Fruit fly (Drosophila melanogaster) whole organism, adult: ENCODE measurements around the gene CG32081.

ENCODE experiments used
- CG11617 ChIP-seq: fragments of 200-800 bp; sonication (Bioruptor generic); optimal IDR thresholded peaks from 2 replicates; lab custom pipeline; 2017; ENCODE audit warnings: mild to moderate bottlenecking, missing biosample characterization, missing genetic modification reagents, missing genetic modification characterization
- CG12768 ChIP-seq: fragments of 200-800 bp; sonication (Bioruptor generic); optimal IDR thresholded peaks from 2 replicates; lab custom pipeline; 2017; ENCODE audit warnings: missing biosample characterization, missing genetic modification characterization, mild to moderate bottlenecking, moderate library complexity, missing genetic modification reagents
- CG14711 ChIP-seq: fragments of 200-800 bp; sonication (Bioruptor generic); optimal IDR thresholded peaks from 2 replicates; lab custom pipeline; 2018; ENCODE audit warnings: missing biosample characterization, mild to moderate bottlenecking, missing genetic modification characterization, moderate library complexity
- CG1620 ChIP-seq: fragments of 200-800 bp; sonication (Bioruptor generic); optimal IDR thresholded peaks from 2 replicates; lab custom pipeline; 2016; ENCODE audit warnings: missing biosample characterization, missing genetic modification characterization
- CG33017 ChIP-seq: fragments of 200-800 bp; sonication (Bioruptor generic); optimal IDR thresholded peaks from 2 replicates; lab custom pipeline; 2018; ENCODE audit warnings: missing biosample characterization, mild to moderate bottlenecking, missing genetic modification characterization, moderate library complexity
- CG5204 ChIP-seq: fragments of 200-800 bp; sonication (Bioruptor generic); optimal IDR thresholded peaks from 2 replicates; lab custom pipeline; 2016; ENCODE audit warnings: missing biosample characterization, missing genetic modification characterization
- CG7045 ChIP-seq: fragments of 200-800 bp; sonication (Bioruptor generic); optimal IDR thresholded peaks from 2 replicates; lab custom pipeline; 2017; ENCODE audit warnings: missing biosample characterization, mild to moderate bottlenecking, missing genetic modification characterization
- CG7101 ChIP-seq: fragments of 200-800 bp; sonication (Bioruptor generic); optimal IDR thresholded peaks from 2 replicates; lab custom pipeline; 2018; ENCODE audit warnings: missing biosample characterization, mild to moderate bottlenecking, missing genetic modification characterization, moderate library complexity
- Clk ChIP-seq: fragments of 200-800 bp; sonication (Bioruptor generic); optimal IDR thresholded peaks from 2 replicates; lab custom pipeline; 2017; ENCODE audit warnings: missing biosample characterization, missing genetic modification characterization
- Crg-1 ChIP-seq: fragments of 200-800 bp; sonication (Bioruptor generic); optimal IDR thresholded peaks from 2 replicates; lab custom pipeline; 2016; ENCODE audit warnings: missing biosample characterization, missing genetic modification characterization
- Hr96 ChIP-seq: fragments of 200-800 bp; sonication (Bioruptor generic); optimal IDR thresholded peaks from 2 replicates; lab custom pipeline; 2016; ENCODE audit warnings: missing biosample characterization, missing genetic modification characterization
- Mnt ChIP-seq: fragments of 200-800 bp; sonication (Bioruptor generic); optimal IDR thresholded peaks from 2 replicates; lab custom pipeline; 2016; ENCODE audit warnings: missing biosample characterization, mild to moderate bottlenecking, missing genetic modification characterization
- bab1 ChIP-seq: fragments of 200-800 bp; sonication (Bioruptor generic); optimal IDR thresholded peaks from 3 replicates; lab custom pipeline; 2019; ENCODE audit warnings: missing biosample characterization, mild to moderate bottlenecking, missing genetic modification characterization, moderate library complexity
- cic ChIP-seq: fragments of 200-800 bp; sonication (Bioruptor generic); optimal IDR thresholded peaks from 2 replicates; lab custom pipeline; 2017; ENCODE audit warnings: missing biosample characterization, mild to moderate bottlenecking, missing genetic modification characterization, moderate library complexity
- cnc ChIP-seq, 2 experiments: fragments of >200 bp; optimal IDR thresholded peaks; 2 replicates each; lab custom pipeline; 2017
- kay ChIP-seq: fragments of 200-800 bp; sonication (Bioruptor generic); peaks from one replicate; lab custom pipeline; 2016; ENCODE audit warnings: missing biosample characterization, missing genetic modification characterization, borderline replicate concordance
- ovo ChIP-seq: fragments of 200-800 bp; sonication (Bioruptor generic); optimal IDR thresholded peaks from 2 replicates; lab custom pipeline; 2016; ENCODE audit warnings: missing biosample characterization, missing genetic modification characterization
- pad ChIP-seq: fragments of 200-800 bp; sonication (Bioruptor generic); optimal IDR thresholded peaks from 3 replicates; lab custom pipeline; 2017; ENCODE audit warnings: missing biosample characterization, missing genetic modification characterization, mild to moderate bottlenecking, moderate library complexity, missing genetic modification reagents
- tj ChIP-seq: fragments of 200-800 bp; sonication (Bioruptor generic); optimal IDR thresholded peaks from 3 replicates; lab custom pipeline; 2017; ENCODE audit warnings: missing biosample characterization, mild to moderate bottlenecking, missing genetic modification characterization, moderate library complexity
- toe ChIP-seq: fragments of 200-800 bp; sonication (Bioruptor generic); optimal IDR thresholded peaks from 2 replicates; lab custom pipeline; 2016; ENCODE audit warnings: missing biosample characterization, missing genetic modification characterization

The CG32081 gene

DNA sequence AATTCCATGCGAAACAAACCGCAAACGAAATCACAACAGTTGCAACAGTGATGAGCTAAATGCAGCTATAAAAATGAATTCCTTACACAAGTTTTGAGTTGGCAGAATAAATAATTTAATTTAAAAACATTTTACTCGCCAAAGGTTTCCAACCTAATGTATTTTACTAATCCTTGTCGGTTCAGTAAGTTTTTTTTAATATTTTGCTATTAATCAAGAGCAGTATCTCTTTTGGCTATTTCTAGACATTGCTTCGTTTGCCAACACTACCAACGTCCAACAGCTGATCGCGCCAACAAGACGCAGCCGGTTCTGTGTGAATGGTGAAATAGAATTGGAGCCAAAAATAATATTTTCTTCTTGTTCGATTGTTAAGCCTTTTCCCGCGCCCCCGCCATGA is 37.3 kb downstream of the CG32081 start, which contains the start of the genes CG32075, CG45101 and SuUR:
CG32075 (minus strand) TSS at position 253 of the 400 bp plus-strand sequence.
CG45101 (plus strand) TSS at position 303 of the 400 bp plus-strand sequence.
SuUR (plus strand) TSS at position 303 of the 400 bp plus-strand sequence.
- TF ChIP-seq CG33017 (tag; lab: Kevin White, UChicago) (peak; percentile 70), CG7045 (GFP tag; lab: Kevin White, UChicago) (peak; percentile 71), Clk (GFP tag; lab: Kevin White, UChicago) (peak; percentile 82), CG11617 (peak; percentile 85), cic (no peak), CG14711 (tag; lab: Kevin White, UChicago) (peak; percentile 76), kay (no peak), bab1 (peak; percentile 90), Mnt (peak; percentile 89), CG12768 (peak; percentile 85), ovo (GFP tag; lab: Kevin White, UChicago) (peak; percentile 59), cnc (optimal IDR thresholded peaks at IDR 0.05; lab: Kevin White, UChicago) (no peak), toe (GFP tag; lab: Kevin White, UChicago) (peak; percentile 91), CG5204 (GFP tag; lab: Kevin White, UChicago) (no peak), Crg-1 (GFP tag; lab: Kevin White, UChicago) (peak; percentile 92), CG1620 (GFP tag; lab: Kevin White, UChicago) (peak; percentile 96), CG7101 (tag; lab: Kevin White, UChicago) (peak; percentile 87), tj (GFP tag; lab: Kevin White, UChicago) (peak; percentile 71), pad (GFP tag; lab: Kevin White, UChicago) (peak; percentile 80)

DNA sequence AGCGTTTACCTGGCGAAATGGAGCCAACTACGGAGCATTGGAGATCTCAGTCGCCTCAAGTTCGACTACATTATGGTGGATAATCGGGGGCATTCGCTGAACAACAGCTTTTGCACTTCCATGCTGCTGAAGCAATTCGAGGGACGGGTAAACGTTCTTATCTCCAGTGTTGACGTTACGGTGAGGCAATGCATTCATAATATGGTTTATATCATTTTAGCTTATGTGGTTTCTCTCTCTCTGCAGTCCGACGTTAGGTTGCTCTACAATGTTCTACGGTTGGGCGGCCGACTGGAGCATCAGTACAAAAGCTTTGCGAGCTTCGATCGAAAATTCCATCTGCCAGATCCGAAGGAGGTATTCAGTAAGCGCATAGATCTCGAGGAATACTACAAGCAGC is 38.5 kb downstream of the CG32081 start:
- TF ChIP-seq Crg-1 (GFP tag; lab: Kevin White, UChicago) (no peak), cic (peak; percentile 18)

DNA sequence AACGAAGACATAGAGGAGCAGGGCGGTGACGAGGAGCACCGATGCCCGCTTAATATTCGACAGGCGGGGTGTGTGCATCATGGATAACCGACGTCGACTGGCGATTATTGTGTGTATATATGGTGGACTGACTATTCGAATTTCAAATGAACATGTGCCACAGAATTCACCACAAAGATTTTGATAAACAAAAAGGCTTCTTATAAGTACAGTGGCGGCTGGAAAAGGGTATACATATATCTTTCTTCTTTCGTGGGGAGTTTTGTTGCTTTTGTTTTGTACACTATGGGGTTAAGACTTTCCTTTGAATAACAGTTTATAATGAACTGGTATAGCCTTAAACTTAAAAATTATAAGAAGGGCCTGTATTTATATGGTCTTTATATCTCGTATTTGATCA is 42.4 kb downstream of the CG32081 start, which contains the start of gene CG6310:
CG6310 (minus strand) TSS at position 101 of the 400 bp plus-strand sequence.
- no peak for TF ChIP-seq Hr96
- peak; percentile 29 for TF ChIP-seq Mnt
- no peak for TF ChIP-seq cnc (optimal IDR thresholded peaks at IDR 0.05; lab: Kevin White, UChicago)

DNA sequence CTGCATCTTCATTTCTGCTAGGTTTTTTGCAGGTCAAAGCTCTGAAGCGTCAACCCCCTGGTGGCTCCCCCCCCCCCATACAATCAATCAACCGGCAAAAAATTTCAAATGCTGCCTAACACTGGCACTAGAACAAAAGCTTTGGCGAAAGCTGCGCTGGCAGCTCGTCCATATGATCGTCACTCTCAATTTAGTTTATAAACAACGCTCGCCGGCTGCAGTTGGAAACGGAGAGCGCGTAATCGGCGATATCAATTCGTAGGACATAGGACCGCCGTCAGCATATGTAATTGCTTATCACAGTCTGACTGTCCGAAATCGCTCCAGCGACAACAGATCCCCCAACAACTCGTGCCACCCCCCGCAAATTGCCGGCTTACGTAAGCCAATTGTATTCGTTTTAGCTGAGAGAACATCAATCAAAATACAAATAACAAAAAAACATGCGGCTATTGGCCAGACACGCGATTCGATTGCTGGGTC is 43.0 kb downstream of the CG32081 start, which contains the start of gene Mocs1:
Mocs1 (plus strand) TSS at position 155 of the 483 bp plus-strand sequence.
- peak; percentile 56 for TF ChIP-seq ovo (GFP tag; lab: Kevin White, UChicago)
- TF ChIP-seq pad (GFP tag; lab: Kevin White, UChicago): peak; percentile 46
- TF ChIP-seq tj (GFP tag; lab: Kevin White, UChicago): peak; percentile 98
- peak; percentile 43 for TF ChIP-seq CG14711 (tag; lab: Kevin White, UChicago)
- no peak for TF ChIP-seq CG5204 (GFP tag; lab: Kevin White, UChicago)
- TF ChIP-seq toe (GFP tag; lab: Kevin White, UChicago): no peak
- TF ChIP-seq CG7101 (tag; lab: Kevin White, UChicago): peak; percentile 63
- peak; percentile 23 for TF ChIP-seq CG7045 (GFP tag; lab: Kevin White, UChicago)
- TF ChIP-seq bab1: peak; percentile 13
- TF ChIP-seq kay: no peak
- peak; percentile 79 for TF ChIP-seq cic
- peak; percentile 89 for TF ChIP-seq Mnt
- peak; percentile 22 for TF ChIP-seq CG33017 (tag; lab: Kevin White, UChicago)
- TF ChIP-seq CG11617: peak; percentile 36
- TF ChIP-seq Clk (GFP tag; lab: Kevin White, UChicago): no peak
- TF ChIP-seq Hr96: no peak
- no peak for TF ChIP-seq cnc (optimal IDR thresholded peaks at IDR 0.05; lab: Kevin White, UChicago)
- TF ChIP-seq CG12768: peak; percentile 70
- peak; percentile 48 for TF ChIP-seq Crg-1 (GFP tag; lab: Kevin White, UChicago)

DNA sequence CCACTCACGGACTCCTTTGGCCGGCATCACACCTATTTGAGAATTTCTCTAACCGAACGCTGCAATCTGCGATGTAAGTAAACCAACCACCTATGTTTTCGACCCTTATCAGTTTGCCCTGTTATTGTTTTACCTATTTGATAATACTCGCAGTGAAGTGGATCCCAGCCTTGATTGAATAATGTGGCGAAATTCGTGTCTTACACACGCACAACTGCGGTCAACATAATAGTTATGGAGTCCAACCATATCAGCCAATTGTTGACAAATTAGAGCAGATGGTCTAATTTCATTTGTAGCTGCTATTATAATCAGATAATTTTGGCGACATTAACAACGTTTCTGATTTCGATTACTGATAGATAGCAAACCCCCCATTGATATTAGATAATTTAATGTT is 43.7 kb downstream of the CG32081 start:
- no peak for TF ChIP-seq toe (GFP tag; lab: Kevin White, UChicago)
- no peak for TF ChIP-seq CG12768
- TF ChIP-seq ovo (GFP tag; lab: Kevin White, UChicago): no peak
- no peak for TF ChIP-seq CG14711 (tag; lab: Kevin White, UChicago)
- TF ChIP-seq CG5204 (GFP tag; lab: Kevin White, UChicago): no peak
- no peak for TF ChIP-seq kay
- TF ChIP-seq CG7101 (tag; lab: Kevin White, UChicago): no peak
- TF ChIP-seq cnc (optimal IDR thresholded peaks at IDR 0.05; lab: Kevin White, UChicago): no peak
- TF ChIP-seq CG33017 (tag; lab: Kevin White, UChicago): no peak
- no peak for TF ChIP-seq CG7045 (GFP tag; lab: Kevin White, UChicago)
- TF ChIP-seq tj (GFP tag; lab: Kevin White, UChicago): no peak
- no peak for TF ChIP-seq pad (GFP tag; lab: Kevin White, UChicago)
- TF ChIP-seq Crg-1 (GFP tag; lab: Kevin White, UChicago): no peak
- no peak for TF ChIP-seq Clk (GFP tag; lab: Kevin White, UChicago)
- TF ChIP-seq bab1: no peak
- no peak for TF ChIP-seq Mnt
- TF ChIP-seq cic: no peak
- no peak for TF ChIP-seq CG1620 (GFP tag; lab: Kevin White, UChicago)
- TF ChIP-seq Hr96: no peak

DNA sequence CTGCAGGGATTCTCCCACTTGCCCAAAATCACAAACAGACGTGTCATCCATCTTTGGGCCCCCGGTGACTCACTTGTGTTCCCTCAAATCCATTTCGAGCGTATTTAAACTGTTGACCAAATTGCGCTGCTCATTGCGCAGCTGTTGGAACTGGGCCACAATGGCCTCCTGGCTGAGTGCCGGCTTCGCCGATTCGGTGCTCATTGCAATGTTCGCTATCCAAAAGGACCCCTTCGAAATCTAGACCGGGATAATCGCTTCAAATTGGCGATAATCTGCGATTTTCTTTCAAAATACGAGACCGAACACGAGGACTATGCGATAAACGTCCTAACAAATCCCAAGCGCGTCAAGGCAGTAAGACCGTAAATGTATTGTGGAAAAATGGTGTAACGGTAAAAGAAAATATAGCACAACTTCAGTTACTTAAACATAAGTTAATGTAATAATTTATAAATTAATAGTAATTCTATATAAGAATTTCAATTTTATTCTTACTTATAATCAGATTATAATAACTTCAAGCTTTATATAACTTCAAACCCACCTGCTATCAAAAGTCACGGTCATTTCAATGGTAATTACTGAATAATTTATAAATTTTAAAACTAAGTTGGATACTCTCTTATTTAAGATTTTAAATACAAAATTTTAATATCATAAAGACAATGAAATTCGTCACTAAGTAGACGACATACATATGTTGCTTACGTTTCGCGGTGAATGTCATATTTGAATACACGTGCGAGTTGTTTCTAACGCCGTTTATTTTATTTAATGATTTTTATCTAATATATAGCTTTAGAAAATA is 46.9 kb downstream of the CG32081 start, which contains the start of the genes Pfdn2 and Noc1:
Pfdn2 (minus strand) TSS at position 346 of the 811 bp plus-strand sequence.
Noc1 (plus strand) TSS at position 727 of the 811 bp plus-strand sequence.
- TF ChIP-seq bab1: peak; percentile 35
- no peak for TF ChIP-seq CG5204 (GFP tag; lab: Kevin White, UChicago)
- TF ChIP-seq kay: no peak
- peak; percentile 43 for TF ChIP-seq ovo (GFP tag; lab: Kevin White, UChicago)
- TF ChIP-seq CG7101 (tag; lab: Kevin White, UChicago): peak; percentile 66
- peak; percentile 39 for TF ChIP-seq CG33017 (tag; lab: Kevin White, UChicago)
- no peak for TF ChIP-seq Hr96
- no peak for TF ChIP-seq cic
- TF ChIP-seq CG12768: no peak
- TF ChIP-seq cnc (optimal IDR thresholded peaks at IDR 0.05; lab: Kevin White, UChicago): no peak
- peak; percentile 92 for TF ChIP-seq Mnt
- TF ChIP-seq CG7045 (GFP tag; lab: Kevin White, UChicago): no peak
- TF ChIP-seq CG14711 (tag; lab: Kevin White, UChicago): peak; percentile 34
- TF ChIP-seq tj (GFP tag; lab: Kevin White, UChicago): no peak
- no peak for TF ChIP-seq pad (GFP tag; lab: Kevin White, UChicago)
- peak; percentile 52 for TF ChIP-seq CG11617
- no peak for TF ChIP-seq Crg-1 (GFP tag; lab: Kevin White, UChicago)
- no peak for TF ChIP-seq CG1620 (GFP tag; lab: Kevin White, UChicago)
- no peak for TF ChIP-seq toe (GFP tag; lab: Kevin White, UChicago)
- no peak for TF ChIP-seq Clk (GFP tag; lab: Kevin White, UChicago)
